Fruit fly (Drosophila melanogaster): ENCODE measurements around the gene Arp6.

- TF ChIP-seq CrebA (GFP tag; optimal IDR thresholded peaks at IDR 0.05; ENCODE audit: borderline replicate concordance) (no peak), h (GFP tag; optimal IDR thresholded peaks at IDR 0.05) (no peak), lola (GFP tag; optimal IDR thresholded peaks at IDR 0.05) (no peak), psq (GFP tag; optimal IDR thresholded peaks at IDR 0.05) (no peak), rgr (GFP tag; optimal IDR thresholded peaks at IDR 0.05) (no peak), Sp1 (GFP tag; optimal IDR thresholded peaks at IDR 0.05) (no peak), dmrt93B (GFP tag; optimal IDR thresholded peaks at IDR 0.05) (no peak), Vsx2 (GFP tag; optimal IDR thresholded peaks at IDR 0.05; ENCODE audit: partially characterized antibody) (no peak), CG32264 (GFP tag; optimal IDR thresholded peaks at IDR 0.05) (no peak), fru (GFP tag; optimal IDR thresholded peaks at IDR 0.05) (no peak), N (GFP tag; optimal IDR thresholded peaks at IDR 0.05) (no peak)
Measured at dm6 chrX:15786242-15786641, 49.3 kb upstream of the Arp6 start.
